Fruit fly (Drosophila melanogaster) Kc167 (cell line): ENCODE results near the gene CG15449.

Experiments
- Sin3A ChIP-seq: fragments of >200 bp; optimal IDR thresholded peaks from 2 replicates; lab custom pipeline; 2018; ENCODE audit warnings: missing external identifiers
- insv ChIP-seq: fragments of >200 bp; optimal IDR thresholded peaks from 3 replicates; lab custom pipeline; 2018; ENCODE audit warnings: missing external identifiers

DNA sequence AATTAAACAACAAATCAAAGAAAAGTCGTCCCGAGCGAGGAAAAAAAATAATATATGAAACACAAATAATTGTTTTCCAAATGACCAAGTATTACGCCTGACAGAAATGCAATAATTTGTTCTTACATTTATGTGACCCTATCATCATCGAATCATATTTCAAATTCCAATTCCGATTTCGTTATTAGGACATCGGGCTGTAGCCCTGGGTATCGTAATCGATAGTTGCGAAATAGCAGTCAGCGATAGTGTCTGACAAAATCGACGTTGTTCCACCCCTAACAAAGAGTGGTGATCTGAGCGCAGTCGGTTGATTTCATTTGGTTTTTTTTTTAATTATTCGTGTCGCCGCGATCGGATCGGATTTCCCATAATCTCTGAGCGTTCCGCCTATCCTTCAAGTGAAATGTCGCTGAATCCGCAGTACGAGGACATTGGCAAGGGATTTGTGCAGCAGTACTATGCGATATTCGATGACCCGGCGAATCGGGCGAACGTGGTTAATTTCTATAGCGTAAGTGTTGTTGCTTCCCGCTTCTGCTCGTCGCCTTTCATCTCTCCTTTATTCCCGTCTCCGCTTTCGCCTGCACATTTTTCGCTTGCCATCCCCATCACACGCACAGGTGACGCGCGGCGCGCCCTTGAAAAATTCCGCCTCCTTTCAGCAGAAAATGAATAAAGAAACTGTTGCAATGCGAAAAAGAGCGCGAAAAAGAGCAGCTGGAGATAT, 5.0 kb downstream of the CG15449 start, which contains the start of gene Ntf-2:
- TF ChIP-seq Sin3A = no peak
- TF ChIP-seq insv (lab: Kevin White, UChicago) = no peak
